Worm (Caenorhabditis elegans) whole organism, L4 larva: Measurements from ENCODE around the gene W03D2.9.

Experiments
- D1046.2 ChIP-seq: fragments of 200-800 bp; sonication (Bioruptor generic); IDR thresholded peaks from 2 replicates; pipeline ENCODE4 v1.3.6; 2022; ENCODE audit warnings: missing genetic modification characterization, missing compliant biosample characterization
- R02D3.7 ChIP-seq: fragments of 150-350 bp; sonication (generic microtip); optimal IDR thresholded peaks from 3 replicates; lab custom pipeline; 2014; ENCODE audit warnings: missing biosample characterization, missing genetic modification characterization
- Y48G9A.11 ChIP-seq: fragments of 200-800 bp; sonication (Bioruptor generic); IDR thresholded peaks from 2 replicates; pipeline ENCODE4 v1.3.6; 2022; ENCODE audit warnings: missing genetic modification reagents, missing genetic modification characterization, missing compliant biosample characterization
- cey-2 ChIP-seq: sonication (generic microtip); optimal IDR thresholded peaks from 3 replicates; lab custom pipeline; 2017; ENCODE audit warnings: missing genetic modification characterization, mild to moderate bottlenecking, missing compliant biosample characterization, antibody characterized with exemption, borderline replicate concordance; ENCODE audit not compliant: insufficient read depth
- daf-19 ChIP-seq: fragments of 200-800 bp; sonication (Bioruptor generic); conservative IDR thresholded peaks from 2 replicates; pipeline ENCODE4 v1.3.6; 2022; ENCODE audit warnings: missing genetic modification characterization, missing compliant biosample characterization
- dpl-1 ChIP-seq: fragments of 150-350 bp; optimal IDR thresholded peaks from 2 replicates; lab custom pipeline; 2014; ENCODE audit warnings: missing biosample characterization, missing genetic modification reagents, missing genetic modification characterization
- madf-9 ChIP-seq: fragments of 200-800 bp; sonication (Bioruptor generic); conservative IDR thresholded peaks from 2 replicates; pipeline ENCODE4 v1.3.6; 2022; ENCODE audit warnings: missing genetic modification reagents, missing genetic modification characterization, missing compliant biosample characterization
- mep-1 ChIP-seq: fragments of 150-350 bp; sonication (generic microtip); optimal IDR thresholded peaks from 3 replicates; lab custom pipeline; 2014; ENCODE audit warnings: missing biosample characterization, missing genetic modification characterization
- nhr-28 ChIP-seq: fragments of 150-350 bp; optimal IDR thresholded peaks from 2 replicates; lab custom pipeline; 2014; ENCODE audit warnings: missing biosample characterization, missing genetic modification characterization
- nhr-77 ChIP-seq: fragments of 150-350 bp; optimal IDR thresholded peaks from 2 replicates; lab custom pipeline; 2014; ENCODE audit warnings: missing biosample characterization, missing genetic modification characterization
- php-3 ChIP-seq: fragments of 200-800 bp; sonication (Bioruptor generic); IDR thresholded peaks from 2 replicates; pipeline ENCODE4 v1.3.6; 2022; ENCODE audit warnings: missing genetic modification reagents, missing genetic modification characterization, missing compliant biosample characterization
- unc-62 ChIP-seq, 3 experiments: fragments of 150-350 bp in 1 of 3; sonication (generic microtip); optimal IDR thresholded peaks in 2 of 3; peaks in 1 of 3; 1 replicate in 1 of 3; 2 replicates in 2 of 3; lab custom pipeline; 2014 to 2017; ENCODE audit warnings: missing biosample characterization in 3 of 3, missing genetic modification characterization in 3 of 3, missing genetic modification reagents in 3 of 3, missing genotype in 1 of 3
- zag-1 ChIP-seq: fragments of 150-350 bp; optimal IDR thresholded peaks from 2 replicates; lab custom pipeline; 2014; ENCODE audit warnings: missing biosample characterization, missing genetic modification characterization

- TF ChIP-seq Y48G9A.11 (GFP tag; lab: Robert Waterston, UW) (no peak), madf-9 (no peak), cey-2 (tag; lab: Kevin White, UChicago) (no peak), dpl-1 (GFP tag; lab: Kevin White, UChicago) (no peak), nhr-28 (tag; lab: Kevin White, UChicago) (no peak), zag-1 (no peak), R02D3.7 (tag; lab: Kevin White, UChicago) (no peak), unc-62 (GFP tag; optimal IDR thresholded peaks at IDR 0.05 in 1 of 2; lab: Kevin White, UChicago) (no peak), unc-62 (tag; optimal IDR thresholded peaks at IDR 0.05; lab: Kevin White, UChicago) (no peak), php-3 (GFP tag; lab: Robert Waterston, UW) (no peak), D1046.2 (GFP tag; lab: Robert Waterston, UW) (no peak), mep-1 (tag; lab: Kevin White, UChicago) (no peak), daf-19 (no peak), nhr-77 (tag; lab: Kevin White, UChicago) (no peak)
These were observed 25.3 kb upstream of the W03D2.9 start for ce11 chrIV:4099773-4100172.
